Fruit fly (Drosophila melanogaster) whole organism, embryonic: ENCODE measurements around the gene pit.

ENCODE experiments used
- Awh ChIP-seq: fragments of 200-800 bp; sonication (Bioruptor generic); IDR thresholded peaks from 2 replicates; pipeline ENCODE4, ENCODE4 v1.3.6; 2022; ENCODE audit warnings: missing biosample characterization, missing genetic modification characterization
- CG10979 ChIP-seq: fragments of 200-800 bp; sonication (Bioruptor generic); optimal IDR thresholded peaks from 2 replicates; lab custom pipeline; 2018; ENCODE audit warnings: missing biosample characterization, mild to moderate bottlenecking, missing genetic modification characterization, moderate library complexity
- CG11560 ChIP-seq: fragments of 200-800 bp; sonication (Bioruptor generic); IDR thresholded peaks from 3 replicates; pipeline ENCODE4 v1.3.6; 2022; ENCODE audit warnings: missing biosample characterization, missing genetic modification characterization
- CG12391 ChIP-seq: fragments of 200-800 bp; sonication (Bioruptor generic); optimal IDR thresholded peaks from 3 replicates; lab custom pipeline; 2018; ENCODE audit warnings: missing biosample characterization, mild to moderate bottlenecking, missing genetic modification characterization, moderate library complexity
- CG13894 ChIP-seq: fragments of 200-800 bp; sonication (Bioruptor generic); optimal IDR thresholded peaks from 3 replicates; lab custom pipeline; 2018; ENCODE audit warnings: missing biosample characterization, mild to moderate bottlenecking, missing genetic modification characterization, moderate library complexity
- CG14710 ChIP-seq: fragments of 200-800 bp; sonication (Bioruptor generic); optimal IDR thresholded peaks from 3 replicates; lab custom pipeline; 2019; ENCODE audit warnings: missing biosample characterization, mild to moderate bottlenecking, missing genetic modification characterization, moderate library complexity
- CG17186 ChIP-seq: fragments of 200-800 bp; sonication (Bioruptor generic); optimal IDR thresholded peaks from 3 replicates; lab custom pipeline; 2017; ENCODE audit warnings: missing biosample characterization, missing genetic modification reagents, missing genetic modification characterization
- CG17385 ChIP-seq: fragments of 200-800 bp; sonication (Bioruptor generic); optimal IDR thresholded peaks from 3 replicates; lab custom pipeline; 2018; ENCODE audit warnings: missing biosample characterization, mild to moderate bottlenecking, missing genetic modification characterization
- CG2202 ChIP-seq: fragments of 200-800 bp; sonication (Bioruptor generic); optimal IDR thresholded peaks from 2 replicates; lab custom pipeline; 2018; ENCODE audit warnings: missing biosample characterization, mild to moderate bottlenecking, missing genetic modification characterization
- CG2712 ChIP-seq: fragments of 200-800 bp; optimal IDR thresholded peaks from 3 replicates; lab custom pipeline; 2019; ENCODE audit warnings: missing biosample characterization, mild to moderate bottlenecking, missing genetic modification characterization, moderate library complexity
- CG32532 ChIP-seq: fragments of 200-800 bp; sonication (Bioruptor generic); IDR thresholded peaks from 2 replicates; pipeline ENCODE4 v1.3.6; 2022; ENCODE audit warnings: missing biosample characterization, missing genetic modification characterization
- CG3407 ChIP-seq: fragments of 200-800 bp; sonication (Bioruptor generic); optimal IDR thresholded peaks from 2 replicates; lab custom pipeline; 2018; ENCODE audit warnings: missing biosample characterization, mild to moderate bottlenecking, missing genetic modification characterization
- CG34224 ChIP-seq: fragments of 200-800 bp; sonication (Bioruptor generic); IDR thresholded peaks from 3 replicates; pipeline ENCODE4 v1.3.6; 2022; ENCODE audit warnings: missing biosample characterization, missing genetic modification characterization; ENCODE audit not compliant: partially characterized antibody
- CG34422 ChIP-seq: fragments of 200-800 bp; sonication (Bioruptor generic); IDR thresholded peaks from 3 replicates; pipeline ENCODE4 v1.3.6; 2022; ENCODE audit warnings: missing biosample characterization, missing genetic modification characterization
- CG4360 ChIP-seq: fragments of 200-800 bp; sonication (Bioruptor generic); IDR thresholded peaks from 2 replicates; pipeline ENCODE4 v1.3.6; 2022; ENCODE audit warnings: missing biosample characterization, missing genetic modification characterization
- CG6175 ChIP-seq: fragments of 200-800 bp; sonication (Bioruptor generic); IDR thresholded peaks from 3 replicates; pipeline ENCODE4 v1.3.6; 2022; ENCODE audit warnings: missing biosample characterization, missing genetic modification characterization
- CG6689 ChIP-seq: fragments of 200-800 bp; sonication (Bioruptor generic); IDR thresholded peaks from 2 replicates; pipeline ENCODE4 v1.3.6; 2022; ENCODE audit warnings: missing biosample characterization, missing genetic modification characterization
- E2f2 ChIP-seq: fragments of 200-800 bp; sonication (Bioruptor generic); IDR thresholded peaks from 2 replicates; pipeline ENCODE4 v1.3.6; 2022; ENCODE audit warnings: missing biosample characterization, missing genetic modification characterization
- Ets65A ChIP-seq: fragments of 200-800 bp; sonication (Bioruptor generic); peaks from one replicate; lab custom pipeline; 2016; ENCODE audit warnings: missing biosample characterization, missing genetic modification characterization
- Gsc ChIP-seq: fragments of 200-800 bp; sonication (Bioruptor generic); IDR thresholded peaks from 2 replicates; pipeline ENCODE4 v1.3.6; 2022; ENCODE audit warnings: missing biosample characterization, missing genetic modification characterization
- HLH4C ChIP-seq: fragments of 200-800 bp; sonication (Bioruptor generic); IDR thresholded peaks from 3 replicates; pipeline ENCODE4 v1.3.6; 2022; ENCODE audit warnings: missing biosample characterization, missing genetic modification characterization; ENCODE audit not compliant: partially characterized antibody
- Hand ChIP-seq: fragments of 200-800 bp; sonication (Bioruptor generic); optimal IDR thresholded peaks from 2 replicates; lab custom pipeline; 2017; ENCODE audit warnings: mild to moderate bottlenecking, missing biosample characterization, missing genetic modification reagents, missing genetic modification characterization
- HmgD ChIP-seq: fragments of 200-800 bp; sonication (Bioruptor generic); optimal IDR thresholded peaks from 3 replicates; lab custom pipeline; 2016; ENCODE audit warnings: missing biosample characterization, missing genetic modification characterization
- Lhr ChIP-seq: fragments of 200-800 bp; sonication (Bioruptor generic); optimal IDR thresholded peaks from 3 replicates; lab custom pipeline; 2017; ENCODE audit warnings: mild to moderate bottlenecking, missing biosample characterization, missing genetic modification reagents, missing genetic modification characterization
- Lim3 ChIP-seq: fragments of 200-800 bp; sonication (Bioruptor generic); IDR thresholded peaks from 2 replicates; pipeline ENCODE4 v1.3.6; 2022; ENCODE audit warnings: missing biosample characterization, missing genetic modification characterization
- NC2β ChIP-seq: fragments of 200-800 bp; sonication (Bioruptor generic); optimal IDR thresholded peaks from 2 replicates; lab custom pipeline; 2016; ENCODE audit warnings: missing biosample characterization, missing genetic modification characterization
- Sox102F ChIP-seq: fragments of 200-800 bp; sonication (Bioruptor generic); optimal IDR thresholded peaks from 2 replicates; lab custom pipeline; 2018; ENCODE audit warnings: missing biosample characterization, mild to moderate bottlenecking, missing genetic modification characterization, moderate library complexity
- TFAM ChIP-seq: fragments of 200-800 bp; sonication (Bioruptor generic); optimal IDR thresholded peaks from 2 replicates; lab custom pipeline; 2017; ENCODE audit warnings: missing biosample characterization, missing genetic modification characterization, inconsistent platforms
- br ChIP-seq: fragments of >200 bp; optimal IDR thresholded peaks from 2 replicates; lab custom pipeline; 2017
- btn ChIP-seq: fragments of 200-800 bp; sonication (Bioruptor generic); optimal IDR thresholded peaks from 2 replicates; lab custom pipeline; 2016; ENCODE audit warnings: missing biosample characterization, missing genetic modification characterization
- cas ChIP-seq: fragments of 200-800 bp; sonication (Bioruptor generic); IDR thresholded peaks from 2 replicates; pipeline ENCODE4 v1.3.6; 2022; ENCODE audit warnings: missing biosample characterization, missing genetic modification characterization
- chn ChIP-seq: fragments of 200-800 bp; sonication (Bioruptor generic); optimal IDR thresholded peaks from 2 replicates; lab custom pipeline; 2016; ENCODE audit warnings: missing biosample characterization, missing genetic modification characterization
- crp ChIP-seq, 2 experiments: fragments of 200-800 bp; sonication (Bioruptor generic); optimal IDR thresholded peaks; 2 replicates in 1 of 2; 3 replicates in 1 of 2; lab custom pipeline; 2017; ENCODE audit warnings: missing biosample characterization in 2 of 2, missing genetic modification characterization in 2 of 2, mild to moderate bottlenecking in 1 of 2, moderate library complexity in 1 of 2
- dmrt11E ChIP-seq: fragments of 200-800 bp; sonication (Bioruptor generic); optimal IDR thresholded peaks from 3 replicates; lab custom pipeline; 2018; ENCODE audit warnings: missing biosample characterization, mild to moderate bottlenecking, missing genetic modification characterization, moderate library complexity
- dpn ChIP-seq, 2 experiments: fragments of 200-800 bp; sonication (Bioruptor generic); optimal IDR thresholded peaks; 3 replicates each; lab custom pipeline; 2016; ENCODE audit warnings: missing biosample characterization in 2 of 2, missing genetic modification characterization in 2 of 2
- emc ChIP-seq: fragments of 200-800 bp; sonication (Bioruptor generic); optimal IDR thresholded peaks from 2 replicates; lab custom pipeline; 2016; ENCODE audit warnings: missing biosample characterization, missing genetic modification characterization
- gce ChIP-seq: fragments of 200-800 bp; sonication (Bioruptor generic); IDR thresholded peaks from 3 replicates; pipeline ENCODE4 v1.3.6; 2022; ENCODE audit warnings: missing biosample characterization, missing genetic modification characterization
- gcm ChIP-seq: fragments of 200-800 bp; sonication (Bioruptor generic); optimal IDR thresholded peaks from 2 replicates; lab custom pipeline; 2019; ENCODE audit warnings: missing biosample characterization, mild to moderate bottlenecking, missing genetic modification characterization, moderate library complexity
- gro ChIP-seq: fragments of 200-800 bp; sonication (Bioruptor generic); optimal IDR thresholded peaks from 2 replicates; lab custom pipeline; 2016; ENCODE audit warnings: missing biosample characterization, missing genetic modification characterization
- gsb ChIP-seq: fragments of 200-800 bp; sonication (Bioruptor generic); IDR thresholded peaks from 2 replicates; pipeline ENCODE4 v1.3.6; 2022; ENCODE audit warnings: missing biosample characterization, missing genetic modification characterization
- gt ChIP-seq: fragments of 200-800 bp; sonication (Bioruptor generic); IDR thresholded peaks from 2 replicates; pipeline ENCODE4 v1.3.6; 2022; ENCODE audit warnings: missing biosample characterization, missing genetic modification characterization
- nerfin-1 ChIP-seq: fragments of 200-800 bp; sonication (Bioruptor generic); optimal IDR thresholded peaks from 3 replicates; lab custom pipeline; 2019; ENCODE audit warnings: missing biosample characterization, mild to moderate bottlenecking, missing genetic modification characterization, moderate library complexity
- odd ChIP-seq: fragments of 200-800 bp; sonication (Bioruptor generic); optimal IDR thresholded peaks from 2 replicates; lab custom pipeline; 2017; ENCODE audit warnings: missing biosample characterization, mild to moderate bottlenecking, missing genetic modification characterization
- pnt ChIP-seq: fragments of 200-800 bp; sonication (Bioruptor generic); optimal IDR thresholded peaks from 3 replicates; lab custom pipeline; 2016; ENCODE audit warnings: missing biosample characterization, missing genetic modification characterization
- prd ChIP-seq, 3 experiments: fragments of >200 bp in 2 of 3; fragments of 200-800 bp in 1 of 3; sonication (Bioruptor generic) in 1 of 3; optimal IDR thresholded peaks in 2 of 3; IDR thresholded peaks in 1 of 3; 2 replicates in 2 of 3; 3 replicates in 1 of 3; pipeline versions ENCODE4 v1.3.6 to Lab custom; 2017 to 2022; ENCODE audit warnings: missing biosample characterization in 1 of 3, missing genetic modification characterization in 1 of 3
- repo ChIP-seq: fragments of 200-800 bp; sonication (Bioruptor generic); optimal IDR thresholded peaks from 2 replicates; lab custom pipeline; 2016; ENCODE audit warnings: missing biosample characterization, missing genetic modification characterization
- sqz ChIP-seq: fragments of 200-800 bp; sonication (Bioruptor generic); optimal IDR thresholded peaks from 3 replicates; lab custom pipeline; 2018; ENCODE audit warnings: missing biosample characterization, mild to moderate bottlenecking, missing genetic modification characterization
- stwl ChIP-seq: fragments of 200-800 bp; sonication (Bioruptor generic); optimal IDR thresholded peaks from 3 replicates; lab custom pipeline; 2018; ENCODE audit warnings: missing biosample characterization, mild to moderate bottlenecking, missing genetic modification characterization, moderate library complexity
- vfl ChIP-seq: fragments of 200-800 bp; sonication (Bioruptor generic); optimal IDR thresholded peaks from 2 replicates; lab custom pipeline; 2016; ENCODE audit warnings: missing biosample characterization, missing genetic modification characterization

Gene pit

dm6 chr3R:22049134-22049796 is 15.2 kb downstream of the pit start (continued):
- TF ChIP-seq CG14710 (tag; lab: Kevin White, UChicago) (peak; percentile 62), Hand (GFP tag; lab: Kevin White, UChicago) (peak; percentile 82), repo (GFP tag; lab: Kevin White, UChicago) (peak; percentile 45), dpn (GFP tag; optimal IDR thresholded peaks at IDR 0.05; lab: Kevin White, UChicago) (peak; percentile 80 to 85), stwl (tag; lab: Kevin White, UChicago) (no peak), gsb (peak; percentile 58), CG17385 (peak; percentile 79), chn (GFP tag; lab: Kevin White, UChicago) (peak; percentile 77), gce (GFP tag; lab: Robert Waterston, UW) (0 out of 3 replicates have a peak, but pooled peaks have one; percentile 38), sqz (GFP tag; lab: Kevin White, UChicago) (peak; percentile 9), E2f2 (GFP tag; lab: Robert Waterston, UW) (peak; percentile 56), btn (GFP tag; lab: Kevin White, UChicago) (peak; percentile 30), CG12391 (tag; lab: Kevin White, UChicago) (peak; percentile 84), Awh (GFP tag; lab: Robert Waterston, UW) (peak; percentile 74), Sox102F (GFP tag; lab: Kevin White, UChicago) (peak; percentile 86), gcm (peak; percentile 81), emc (GFP tag; lab: Kevin White, UChicago) (peak; percentile 34), CG2712 (tag; lab: Kevin White, UChicago) (peak; percentile 88), CG6175 (peak; percentile 57; the same call in 1 of the 3 replicates), prd (optimal IDR thresholded peaks at IDR 0.05; lab: Kevin White, UChicago) (no peak), prd (GFP tag; IDR thresholded peaks at IDR 0.05; lab: Robert Waterston, UW) (peak; percentile 89), CG13894 (tag; lab: Kevin White, UChicago) (peak; percentile 71), CG10979 (peak; percentile 79), HLH4C (GFP tag; lab: Robert Waterston, UW) (no peak), vfl (GFP tag; lab: Kevin White, UChicago) (peak; percentile 33), Ets65A (GFP tag; lab: Kevin White, UChicago) (peak; percentile 92), br (no peak), nerfin-1 (peak; percentile 55), gro (GFP tag; lab: Kevin White, UChicago) (peak; percentile 82), CG32532 (GFP tag; lab: Robert Waterston, UW) (peak; percentile 87), CG4360 (GFP tag; lab: Robert Waterston, UW) (no peak), CG2202 (tag; lab: Kevin White, UChicago) (peak; percentile 47), crp (GFP tag; optimal IDR thresholded peaks at IDR 0.05; lab: Kevin White, UChicago) (peak in 1 of 2 experiments; percentile 20), CG6689 (GFP tag; lab: Robert Waterston, UW) (peak; percentile 84), CG11560 (tag; lab: Robert Waterston, UW) (peak; percentile 36; the same call in 1 of the 3 replicates), HmgD (GFP tag; lab: Kevin White, UChicago) (peak; percentile 22), NC2β (GFP tag; lab: Kevin White, UChicago) (peak; percentile 59), pnt (GFP tag; lab: Kevin White, UChicago) (peak; percentile 72), TFAM (no peak), Lim3 (GFP tag; lab: Robert Waterston, UW) (0 out of 2 replicates have a peak, but pooled peaks have one; percentile 27), dmrt11E (tag; lab: Kevin White, UChicago) (peak; percentile 72), odd (GFP tag; lab: Kevin White, UChicago) (peak; percentile 68), cas (GFP tag; lab: Robert Waterston, UW) (peak; percentile 37; the same call in 1 of the 2 replicates), Gsc (GFP tag; lab: Robert Waterston, UW) (no peak), gt (GFP tag; lab: Robert Waterston, UW) (peak; percentile 15; the same call in 1 of the 2 replicates), CG34224 (no peak), CG3407 (GFP tag; lab: Kevin White, UChicago) (peak; percentile 76), CG17186 (GFP tag; lab: Kevin White, UChicago) (peak; percentile 1), Lhr (GFP tag; lab: Kevin White, UChicago) (peak; percentile 14), CG34422 (GFP tag; lab: Robert Waterston, UW) (peak; percentile 77)
